Worm (Caenorhabditis elegans): Measurements from ENCODE around the gene pqn-18.
A peak's percentile ranks its signal among the peaks of the same experiment; 100 is the strongest.

pqn-18 gene

ce11 chrX:12965163-12965562, 57.5 kb downstream of the pqn-18 start, which contains the start of gene frpr-2:
frpr-2 (plus strand) TSS chrX:12965463.
- no peak for TF ChIP-seq rcor-1 (GFP tag; IDR thresholded peaks at IDR 0.05)
- TF ChIP-seq Y56A3A.18 (GFP tag; IDR thresholded peaks at IDR 0.05): no peak
- TF ChIP-seq lin-54 (GFP tag; optimal IDR thresholded peaks at IDR 0.05): no peak
- TF ChIP-seq ztf-18 (tag; optimal IDR thresholded peaks at IDR 0.05): no peak
- TF ChIP-seq sea-2 (GFP tag; IDR thresholded peaks at IDR 0.05): no peak
- no peak for TF ChIP-seq F23B12.7 (tag; optimal IDR thresholded peaks at IDR 0.05; ENCODE audit: insufficient read depth)
- TF ChIP-seq aptf-2 (GFP tag; conservative IDR thresholded peaks at IDR 0.05): no peak
- no peak for TF ChIP-seq hlh-12 (tag; optimal IDR thresholded peaks at IDR 0.05)
- no peak for TF ChIP-seq nhr-80 (tag; optimal IDR thresholded peaks at IDR 0.05)
- TF ChIP-seq B0336.3 (GFP tag; IDR thresholded peaks at IDR 0.05): no peak

- peak; percentile 3 for TF ChIP-seq rpc-1 (optimal IDR thresholded peaks at IDR 0.05)
- TF ChIP-seq rpc-1 (tag; optimal IDR thresholded peaks at IDR 0.05): peak; percentile 56
Measured at ce11 chrX:12967037-12967436, 59.4 kb downstream of the pqn-18 start.
